Worm (Caenorhabditis elegans): Measurements from ENCODE around the gene fbxa-190.
A peak's percentile ranks its signal among the peaks of the same experiment; 100 is the strongest.

The fbxa-190 gene

ce11 chrX:1389382-1389983 lies 17.7 kb downstream of the fbxa-190 start (continued):
- no peak; the same call in 1 of the 2 replicates for TF ChIP-seq arid-1 (GFP tag; conservative IDR thresholded peaks at IDR 0.05)
- TF ChIP-seq daf-8 (GFP tag; IDR thresholded peaks at IDR 0.05), result no peak
- peak; percentile 74 for TF ChIP-seq zfp-3 (GFP tag; conservative IDR thresholded peaks at IDR 0.05)
- peak; percentile 94 for TF ChIP-seq dve-1 (tag; optimal IDR thresholded peaks at IDR 0.05; ENCODE audit: insufficient read depth)
- TF ChIP-seq ama-1 (optimal IDR thresholded peaks at IDR 0.05), result no peak
- peak; percentile 77 for TF ChIP-seq ceh-32 (tag; optimal IDR thresholded peaks at IDR 0.05; ENCODE audit: poor library complexity)
- TF ChIP-seq egl-27 (tag; optimal IDR thresholded peaks at IDR 0.05), result no peak
- TF ChIP-seq T20F7.1 (GFP tag; optimal IDR thresholded peaks at IDR 0.05), result peak; percentile 88
- peak; percentile 79; the same call in 1 of the 2 replicates for TF ChIP-seq ZK337.2 (GFP tag; IDR thresholded peaks at IDR 0.05)
- TF ChIP-seq mxl-3 (GFP tag; optimal IDR thresholded peaks at IDR 0.05), result peak; percentile 76
- TF ChIP-seq snpc-1.2 (GFP tag; IDR thresholded peaks at IDR 0.05), result no peak
- TF ChIP-seq lin-13 (GFP tag; optimal IDR thresholded peaks at IDR 0.05), result peak; percentile 95
- TF ChIP-seq nhr-111 (GFP tag; optimal IDR thresholded peaks at IDR 0.05), result no peak
- TF ChIP-seq lim-7 (GFP tag; IDR thresholded peaks at IDR 0.05), result no peak
- TF ChIP-seq nhr-25 (tag; optimal IDR thresholded peaks at IDR 0.05; ENCODE audit: borderline replicate concordance, insufficient read depth), result peak; percentile 73
- TF ChIP-seq ztf-11 (tag; optimal IDR thresholded peaks at IDR 0.05), result no peak
- TF ChIP-seq pha-4 (GFP tag; IDR thresholded peaks at IDR 0.05), result peak; percentile 79
- TF ChIP-seq pha-4 (tag; optimal IDR thresholded peaks at IDR 0.05), result no peak
- TF ChIP-seq lir-3 (tag; optimal IDR thresholded peaks at IDR 0.05), result peak; percentile 67
- TF ChIP-seq zfp-2 (tag; optimal IDR thresholded peaks at IDR 0.05), result peak; percentile 65
- no peak for TF ChIP-seq Y75B8A.6 (GFP tag; IDR thresholded peaks at IDR 0.05)
- peak; percentile 86 for TF ChIP-seq madf-9 (GFP tag; conservative IDR thresholded peaks at IDR 0.05)
- peak; percentile 87 for TF ChIP-seq mes-2 (tag; optimal IDR thresholded peaks at IDR 0.05; ENCODE audit: poor library complexity, severe bottlenecking)
- peak; percentile 66 for TF ChIP-seq fos-1 (tag; optimal IDR thresholded peaks at IDR 0.05)
- peak; percentile 92 for TF ChIP-seq nhr-10 (tag; optimal IDR thresholded peaks at IDR 0.05)
- TF ChIP-seq aly-2 (tag; optimal IDR thresholded peaks at IDR 0.05), result no peak
- TF ChIP-seq ceh-28 (tag; optimal IDR thresholded peaks at IDR 0.05), result peak; percentile 66
- peak; percentile 94 for TF ChIP-seq zip-2 (tag; optimal IDR thresholded peaks at IDR 0.05)
- peak; percentile 99 for TF ChIP-seq mep-1 (tag; optimal IDR thresholded peaks at IDR 0.05)
- 0 out of 2 replicates have a peak, but pooled peaks have one; percentile 29 for TF ChIP-seq Y48G9A.11 (GFP tag; IDR thresholded peaks at IDR 0.05)
- peak; percentile 44 for TF ChIP-seq aha-1 (tag)
- peak; percentile 58 for TF ChIP-seq dpl-1 (GFP tag; optimal IDR thresholded peaks at IDR 0.05)
- TF ChIP-seq ceh-82 (tag; optimal IDR thresholded peaks at IDR 0.05), result no peak
- TF ChIP-seq nhr-102 (tag; optimal IDR thresholded peaks at IDR 0.05), result peak; percentile 98
- TF ChIP-seq lin-15B (tag; optimal IDR thresholded peaks at IDR 0.05), result no peak
- TF ChIP-seq lin-1 (GFP tag; IDR thresholded peaks at IDR 0.05), result peak; percentile 64; the same call in 1 of the 2 replicates
- no peak for TF ChIP-seq madf-5 (GFP tag; IDR thresholded peaks at IDR 0.05)
- TF ChIP-seq dmd-8 (GFP tag; IDR thresholded peaks at IDR 0.05), result 0 out of 2 replicates have a peak, but pooled peaks have one; percentile 61
- TF ChIP-seq nhr-11 (tag; optimal IDR thresholded peaks at IDR 0.05), result peak; percentile 94
- no peak for TF ChIP-seq D1046.2 (GFP tag; IDR thresholded peaks at IDR 0.05)
- peak; percentile 93 for TF ChIP-seq nhr-48 (tag; optimal IDR thresholded peaks at IDR 0.05)
- TF ChIP-seq dmd-6 (GFP tag; IDR thresholded peaks at IDR 0.05), result peak; percentile 88
- TF ChIP-seq spr-3 (GFP tag; optimal IDR thresholded peaks at IDR 0.05), result peak; percentile 92
- TF ChIP-seq lsy-2 (tag; optimal IDR thresholded peaks at IDR 0.05), result peak; percentile 92 to 93
- TF ChIP-seq vab-7 (GFP tag; IDR thresholded peaks at IDR 0.05), result peak; percentile 90
- TF ChIP-seq pqm-1 (tag; optimal IDR thresholded peaks at IDR 0.05), result peak; percentile 19
- TF ChIP-seq daf-19 (GFP tag; conservative IDR thresholded peaks at IDR 0.05), result peak; percentile 82; the same call in 1 of the 2 replicates
- TF ChIP-seq cey-2 (tag; optimal IDR thresholded peaks at IDR 0.05; ENCODE audit: borderline replicate concordance, insufficient read depth), result peak; percentile 65
- TF ChIP-seq ztf-7 (tag; optimal IDR thresholded peaks at IDR 0.05), result peak; percentile 93

Measured in whole organism, L4 larva.